Fruit fly (Drosophila melanogaster) whole organism, embryonic: ENCODE measurements around the gene CG7991.

Experiments
- Aef1 ChIP-seq: fragments of 200-800 bp; sonication (Bioruptor generic); IDR thresholded peaks from 3 replicates; pipeline ENCODE4 v1.3.6; 2022; ENCODE audit warnings: missing biosample characterization, missing genetic modification characterization
- CG10654 ChIP-seq: fragments of 200-800 bp; sonication (Bioruptor generic); optimal IDR thresholded peaks from 2 replicates; lab custom pipeline; 2016; ENCODE audit warnings: missing biosample characterization, missing genetic modification characterization
- CG12744 ChIP-seq: fragments of 200-800 bp; sonication (Bioruptor generic); optimal IDR thresholded peaks from 2 replicates; lab custom pipeline; 2016; ENCODE audit warnings: missing biosample characterization, missing genetic modification characterization
- CG12769 ChIP-seq: fragments of 200-800 bp; sonication (Bioruptor generic); optimal IDR thresholded peaks from 2 replicates; lab custom pipeline; 2019; ENCODE audit warnings: missing biosample characterization, mild to moderate bottlenecking, missing genetic modification characterization, moderate library complexity
- CG13287 ChIP-seq: fragments of 200-800 bp; sonication (Bioruptor generic); IDR thresholded peaks from 2 replicates; pipeline ENCODE4 v1.3.6; 2022; ENCODE audit warnings: missing biosample characterization, missing genetic modification characterization; ENCODE audit not compliant: partially characterized antibody
- CG14965 ChIP-seq: fragments of 200-800 bp; sonication (Bioruptor generic); optimal IDR thresholded peaks from 2 replicates; lab custom pipeline; 2016; ENCODE audit warnings: missing biosample characterization, missing genetic modification characterization, borderline replicate concordance
- CG15073 ChIP-seq: fragments of 200-800 bp; sonication (Bioruptor generic); optimal IDR thresholded peaks from 2 replicates; lab custom pipeline; 2016; ENCODE audit warnings: missing biosample characterization, missing genetic modification characterization
- CG16815 ChIP-seq: fragments of 200-800 bp; sonication (Bioruptor generic); optimal IDR thresholded peaks from 3 replicates; lab custom pipeline; 2017; ENCODE audit warnings: missing biosample characterization, mild to moderate bottlenecking, missing genetic modification characterization
- CG17359 ChIP-seq: fragments of 200-800 bp; sonication (Bioruptor generic); optimal IDR thresholded peaks from 3 replicates; lab custom pipeline; 2018; ENCODE audit warnings: missing biosample characterization, mild to moderate bottlenecking, missing genetic modification characterization, moderate library complexity
- CG17361 ChIP-seq: fragments of 200-800 bp; sonication (Bioruptor generic); IDR thresholded peaks from 3 replicates; pipeline ENCODE4 v1.3.6; 2022; ENCODE audit warnings: missing biosample characterization, missing genetic modification characterization
- CG17385 ChIP-seq: fragments of 200-800 bp; sonication (Bioruptor generic); optimal IDR thresholded peaks from 3 replicates; lab custom pipeline; 2018; ENCODE audit warnings: missing biosample characterization, mild to moderate bottlenecking, missing genetic modification characterization
- CG17912 ChIP-seq: fragments of 200-800 bp; sonication (Bioruptor generic); optimal IDR thresholded peaks from 2 replicates; lab custom pipeline; 2018; ENCODE audit warnings: missing biosample characterization, mild to moderate bottlenecking, missing genetic modification characterization
- CG2129 ChIP-seq: fragments of 200-800 bp; sonication (Bioruptor generic); IDR thresholded peaks from 2 replicates; pipeline ENCODE4 v1.3.6; 2022; ENCODE audit warnings: missing biosample characterization, missing genetic modification characterization; ENCODE audit not compliant: partially characterized antibody
- CG2875 ChIP-seq: fragments of 200-800 bp; sonication (Bioruptor generic); optimal IDR thresholded peaks from 2 replicates; lab custom pipeline; 2017; ENCODE audit warnings: missing biosample characterization, mild to moderate bottlenecking, missing genetic modification characterization, missing genetic modification reagents
- CG31224 ChIP-seq: fragments of 200-800 bp; sonication (Bioruptor generic); IDR thresholded peaks from 2 replicates; pipeline ENCODE4 v1.3.6; 2022; ENCODE audit warnings: missing biosample characterization, missing genetic modification characterization
- CG32772 ChIP-seq: fragments of 200-800 bp; sonication (Bioruptor generic); IDR thresholded peaks from 2 replicates; pipeline ENCODE4 v1.3.6; 2022; ENCODE audit warnings: missing biosample characterization, missing genetic modification characterization
- CG4730 ChIP-seq: fragments of 200-800 bp; sonication (Bioruptor generic); IDR thresholded peaks from 2 replicates; pipeline ENCODE4 v1.3.6; 2022; ENCODE audit warnings: missing biosample characterization, missing genetic modification characterization
- CG4820 ChIP-seq: fragments of 200-800 bp; sonication (Bioruptor generic); optimal IDR thresholded peaks from 3 replicates; lab custom pipeline; 2016; ENCODE audit warnings: missing biosample characterization, missing genetic modification characterization
- Dad ChIP-seq: fragments of 200-800 bp; sonication (Bioruptor generic); optimal IDR thresholded peaks from 3 replicates; lab custom pipeline; 2016; ENCODE audit warnings: missing biosample characterization, missing genetic modification characterization
- Dfd ChIP-seq, 2 experiments: fragments of >200 bp; optimal IDR thresholded peaks; 2 replicates each; lab custom pipeline; 2017; ENCODE audit warnings: missing biosample characterization in 2 of 2, missing genetic modification characterization in 2 of 2
- Doc3 ChIP-seq: fragments of 200-800 bp; sonication (Bioruptor generic); IDR thresholded peaks from 3 replicates; pipeline ENCODE4 v1.3.6; 2022; ENCODE audit warnings: missing biosample characterization, missing genetic modification characterization; ENCODE audit not compliant: partially characterized antibody
- Drgx ChIP-seq: fragments of 200-800 bp; sonication (Bioruptor generic); IDR thresholded peaks from 2 replicates; pipeline ENCODE4 v1.3.6; 2022; ENCODE audit warnings: missing biosample characterization, missing genetic modification characterization
- Gug ChIP-seq: fragments of 200-800 bp; sonication (Bioruptor generic); IDR thresholded peaks from 4 replicates; pipeline ENCODE4 v1.3.6; 2022; ENCODE audit warnings: missing biosample characterization, missing genetic modification characterization
- Hand ChIP-seq: fragments of 200-800 bp; sonication (Bioruptor generic); optimal IDR thresholded peaks from 2 replicates; lab custom pipeline; 2017; ENCODE audit warnings: mild to moderate bottlenecking, missing biosample characterization, missing genetic modification reagents, missing genetic modification characterization
- Hmx ChIP-seq: fragments of 200-800 bp; sonication (Bioruptor generic); optimal IDR thresholded peaks from 2 replicates; lab custom pipeline; 2016; ENCODE audit warnings: missing biosample characterization, missing genetic modification characterization
- Lhr ChIP-seq: fragments of 200-800 bp; sonication (Bioruptor generic); optimal IDR thresholded peaks from 3 replicates; lab custom pipeline; 2017; ENCODE audit warnings: mild to moderate bottlenecking, missing biosample characterization, missing genetic modification reagents, missing genetic modification characterization
- MESR4 ChIP-seq: fragments of 200-800 bp; sonication (Bioruptor generic); optimal IDR thresholded peaks from 2 replicates; lab custom pipeline; 2018; ENCODE audit warnings: missing biosample characterization, mild to moderate bottlenecking, missing genetic modification characterization, moderate library complexity
- Neu2 ChIP-seq: fragments of 200-800 bp; sonication (Bioruptor generic); optimal IDR thresholded peaks from 3 replicates; lab custom pipeline; 2016; ENCODE audit warnings: missing biosample characterization, missing genetic modification characterization, borderline replicate concordance
- Optix ChIP-seq: fragments of 200-800 bp; sonication (Bioruptor generic); IDR thresholded peaks from 3 replicates; pipeline ENCODE4 v1.3.6; 2022; ENCODE audit warnings: missing biosample characterization, missing genetic modification characterization
- Ptx1 ChIP-seq: fragments of 200-800 bp; sonication (Bioruptor generic); IDR thresholded peaks from 2 replicates; pipeline ENCODE4 v1.3.6; 2022; ENCODE audit warnings: missing biosample characterization, missing genetic modification characterization
- al ChIP-seq: fragments of 200-800 bp; sonication (Bioruptor generic); IDR thresholded peaks from 2 replicates; pipeline ENCODE4 v1.3.6; 2022; ENCODE audit warnings: missing biosample characterization, missing genetic modification characterization
- bab2 ChIP-seq: fragments of 200-800 bp; sonication (Bioruptor generic); optimal IDR thresholded peaks from 2 replicates; lab custom pipeline; 2016; ENCODE audit warnings: missing biosample characterization, missing genetic modification characterization
- bigmax ChIP-seq: fragments of 200-800 bp; sonication (Bioruptor generic); optimal IDR thresholded peaks from 2 replicates; lab custom pipeline; 2018; ENCODE audit warnings: missing biosample characterization, mild to moderate bottlenecking, missing genetic modification characterization
- btn ChIP-seq: fragments of 200-800 bp; sonication (Bioruptor generic); optimal IDR thresholded peaks from 2 replicates; lab custom pipeline; 2016; ENCODE audit warnings: missing biosample characterization, missing genetic modification characterization
- dimm ChIP-seq: fragments of 200-800 bp; sonication (Bioruptor generic); IDR thresholded peaks from 2 replicates; pipeline ENCODE4 v1.3.6; 2022; ENCODE audit warnings: missing biosample characterization, missing genetic modification characterization
- esg ChIP-seq: fragments of 200-800 bp; sonication (Bioruptor generic); conservative IDR thresholded peaks from 2 replicates; pipeline ENCODE4 v1.3.6; 2022; ENCODE audit warnings: missing biosample characterization, missing genetic modification characterization
- fd64A ChIP-seq: fragments of 200-800 bp; sonication (Bioruptor generic); optimal IDR thresholded peaks from 3 replicates; lab custom pipeline; 2018; ENCODE audit warnings: missing biosample characterization, mild to moderate bottlenecking, missing genetic modification characterization
- fru ChIP-seq: fragments of >200 bp; optimal IDR thresholded peaks from 2 replicates; lab custom pipeline; 2017
- gcm2 ChIP-seq: fragments of 200-800 bp; sonication (Bioruptor generic); optimal IDR thresholded peaks from 2 replicates; lab custom pipeline; 2016; ENCODE audit warnings: missing biosample characterization, missing genetic modification characterization
- gro ChIP-seq: fragments of 200-800 bp; sonication (Bioruptor generic); optimal IDR thresholded peaks from 2 replicates; lab custom pipeline; 2016; ENCODE audit warnings: missing biosample characterization, missing genetic modification characterization
- her ChIP-seq: fragments of 200-800 bp; sonication (Bioruptor generic); optimal IDR thresholded peaks from 2 replicates; lab custom pipeline; 2016; ENCODE audit warnings: missing biosample characterization, missing genetic modification characterization
- maf-S ChIP-seq: fragments of 200-800 bp; sonication (Bioruptor generic); optimal IDR thresholded peaks from 2 replicates; lab custom pipeline; 2016; ENCODE audit warnings: missing biosample characterization, missing genetic modification characterization
- nau ChIP-seq: fragments of 200-800 bp; sonication (Bioruptor generic); optimal IDR thresholded peaks from 3 replicates; lab custom pipeline; 2017; ENCODE audit warnings: missing biosample characterization, mild to moderate bottlenecking, missing genetic modification characterization, missing genetic modification reagents
- pb ChIP-seq: fragments of 200-800 bp; sonication (Bioruptor generic); optimal IDR thresholded peaks from 3 replicates; lab custom pipeline; 2016; ENCODE audit warnings: missing biosample characterization, missing genetic modification characterization
- pnt ChIP-seq: fragments of 200-800 bp; sonication (Bioruptor generic); optimal IDR thresholded peaks from 3 replicates; lab custom pipeline; 2016; ENCODE audit warnings: missing biosample characterization, missing genetic modification characterization
- pum ChIP-seq: fragments of 200-800 bp; sonication (Bioruptor generic); optimal IDR thresholded peaks from 2 replicates; lab custom pipeline; 2016; ENCODE audit warnings: missing biosample characterization, missing genetic modification characterization
- ro ChIP-seq: fragments of 200-800 bp; sonication (Bioruptor generic); IDR thresholded peaks from 2 replicates; pipeline ENCODE4 v1.3.6; 2022; ENCODE audit warnings: missing biosample characterization, missing genetic modification characterization
- slou ChIP-seq: fragments of 200-800 bp; sonication (Bioruptor generic); optimal IDR thresholded peaks from 3 replicates; lab custom pipeline; 2016; ENCODE audit warnings: missing biosample characterization, missing genetic modification characterization
- sna ChIP-seq: fragments of 200-800 bp; sonication (Bioruptor generic); IDR thresholded peaks from 2 replicates; pipeline ENCODE4 v1.3.6; 2022; ENCODE audit warnings: missing biosample characterization, missing genetic modification characterization; ENCODE audit not compliant: partially characterized antibody
- toy ChIP-seq: fragments of 200-800 bp; sonication (Bioruptor generic); IDR thresholded peaks from 2 replicates; pipeline ENCODE4 v1.3.6; 2022; ENCODE audit warnings: missing biosample characterization, missing genetic modification characterization
- tx ChIP-seq: fragments of 200-800 bp; sonication (Bioruptor generic); optimal IDR thresholded peaks from 2 replicates; lab custom pipeline; 2016; ENCODE audit warnings: missing biosample characterization, missing genetic modification characterization
- wdn ChIP-seq: fragments of 200-800 bp; sonication (Bioruptor generic); IDR thresholded peaks from 2 replicates; pipeline ENCODE4 v1.3.6; 2022; ENCODE audit warnings: missing biosample characterization, missing genetic modification characterization
- wek ChIP-seq: fragments of 200-800 bp; sonication (Bioruptor generic); optimal IDR thresholded peaks from 3 replicates; lab custom pipeline; 2018; ENCODE audit warnings: missing biosample characterization, mild to moderate bottlenecking, missing genetic modification characterization, moderate library complexity

The CG7991 gene

dm6 chr3L:1730873-1731272, 56.4 kb downstream of the CG7991 start, which contains the start of gene drpr (continued):
- no peak for TF ChIP-seq CG13287 (GFP tag; lab: Robert Waterston, UW)
- TF ChIP-seq maf-S, result peak; percentile 18
- TF ChIP-seq CG12744, result no peak
- peak; percentile 21 for TF ChIP-seq CG17359 (tag; lab: Kevin White, UChicago)
- no peak for TF ChIP-seq pum (GFP tag; lab: Kevin White, UChicago)
- peak; percentile 43 for TF ChIP-seq nau (GFP tag; lab: Kevin White, UChicago)
- no peak for TF ChIP-seq slou (GFP tag; lab: Kevin White, UChicago)
- no peak for TF ChIP-seq dimm
- no peak for TF ChIP-seq Dfd (GFP tag; optimal IDR thresholded peaks at IDR 0.05; lab: Kevin White, UChicago)
- TF ChIP-seq al (GFP tag; lab: Robert Waterston, UW), result no peak
- TF ChIP-seq Drgx, result peak; percentile 15; the same call in 1 of the 2 replicates
- no peak for TF ChIP-seq gro (GFP tag; lab: Kevin White, UChicago)
- no peak for TF ChIP-seq CG15073
- peak; percentile 11 for TF ChIP-seq CG12769 (tag; lab: Kevin White, UChicago)
- TF ChIP-seq esg (GFP tag; lab: Robert Waterston, UW), result no peak
- no peak for TF ChIP-seq fd64A
- TF ChIP-seq tx (GFP tag; lab: Kevin White, UChicago), result no peak
- no peak for TF ChIP-seq fru (lab: Kevin White, UChicago)
- TF ChIP-seq CG32772 (GFP tag; lab: Robert Waterston, UW), result no peak
- TF ChIP-seq btn (GFP tag; lab: Kevin White, UChicago), result no peak
- TF ChIP-seq wek (GFP tag; lab: Kevin White, UChicago), result peak; percentile 30
- TF ChIP-seq bab2, result no peak
- no peak for TF ChIP-seq Gug (GFP tag; lab: Robert Waterston, UW)
- peak; percentile 10 for TF ChIP-seq her (GFP tag; lab: Kevin White, UChicago)
- TF ChIP-seq Hand (GFP tag; lab: Kevin White, UChicago), result no peak
- no peak for TF ChIP-seq wdn
- no peak for TF ChIP-seq Optix
- no peak for TF ChIP-seq pnt (GFP tag; lab: Kevin White, UChicago)
- no peak for TF ChIP-seq CG2129 (GFP tag; lab: Robert Waterston, UW)
- TF ChIP-seq CG16815 (GFP tag; lab: Kevin White, UChicago), result no peak
- peak; percentile 48 for TF ChIP-seq CG17385 (GFP tag; lab: Kevin White, UChicago)
- TF ChIP-seq Doc3 (GFP tag; lab: Robert Waterston, UW), result no peak
- no peak for TF ChIP-seq CG31224
- no peak for TF ChIP-seq ro
- no peak for TF ChIP-seq Lhr (GFP tag; lab: Kevin White, UChicago)
- no peak for TF ChIP-seq bigmax (GFP tag; lab: Kevin White, UChicago)
- no peak for TF ChIP-seq CG4820 (GFP tag; lab: Kevin White, UChicago)
- TF ChIP-seq CG17912 (GFP tag; lab: Kevin White, UChicago), result no peak
- no peak for TF ChIP-seq Hmx (GFP tag; lab: Kevin White, UChicago)
- no peak for TF ChIP-seq gcm2 (GFP tag; lab: Kevin White, UChicago)
- peak; percentile 26; the same call in 1 of the 3 replicates for TF ChIP-seq CG17361
- TF ChIP-seq CG2875 (GFP tag; lab: Kevin White, UChicago), result no peak
- TF ChIP-seq CG10654 (GFP tag; lab: Kevin White, UChicago), result no peak
- TF ChIP-seq Dad (GFP tag; lab: Kevin White, UChicago), result no peak
- no peak for TF ChIP-seq toy
- no peak for TF ChIP-seq Ptx1 (GFP tag; lab: Robert Waterston, UW)
- TF ChIP-seq pb (GFP tag; lab: Kevin White, UChicago), result no peak
- no peak for TF ChIP-seq CG14965 (GFP tag; lab: Kevin White, UChicago)
- TF ChIP-seq Aef1 (GFP tag; lab: Robert Waterston, UW), result no peak
- TF ChIP-seq MESR4, result peak; percentile 79
- TF ChIP-seq sna, result no peak
- no peak for TF ChIP-seq CG4730 (GFP tag; lab: Robert Waterston, UW)
- TF ChIP-seq Neu2 (GFP tag; lab: Kevin White, UChicago), result no peak
